Worm (Caenorhabditis elegans) whole organism, L1 larva: ENCODE measurements around the gene C52A11.3.

Source experiments
- C16A3.4 ChIP-seq: fragments of 150-350 bp; optimal IDR thresholded peaks from 2 replicates; lab custom pipeline; 2014; ENCODE audit warnings: missing biosample characterization, missing genetic modification characterization
- C34B4.2 ChIP-seq: sonication (generic microtip); optimal IDR thresholded peaks from 2 replicates; lab custom pipeline; 2017; ENCODE audit warnings: mild to moderate bottlenecking, missing genetic modification characterization, missing compliant biosample characterization
- Y116A8C.19 ChIP-seq: sonication (generic microtip); optimal IDR thresholded peaks from 2 replicates; lab custom pipeline; 2016; ENCODE audit warnings: missing compliant biosample characterization, missing genetic modification characterization, borderline replicate concordance
- alr-1 ChIP-seq: fragments of 200-800 bp; sonication (Bioruptor generic); optimal IDR thresholded peaks from 2 replicates; lab custom pipeline; 2018; ENCODE audit warnings: borderline replicate concordance, mild to moderate bottlenecking, missing genetic modification characterization, missing compliant biosample characterization
- ceh-63 ChIP-seq: fragments of 200-800 bp; sonication (Bioruptor generic); optimal IDR thresholded peaks from 2 replicates; lab custom pipeline; 2018; ENCODE audit warnings: mild to moderate bottlenecking, missing genetic modification characterization, missing compliant biosample characterization
- ceh-82 ChIP-seq, 3 experiments: fragments of 150-350 bp in 1 of 3; sonication (generic microtip) in 2 of 3; optimal IDR thresholded peaks; 2 replicates each; lab custom pipeline; 2014 to 2017; ENCODE audit warnings: missing biosample characterization in 3 of 3, missing genetic modification characterization in 3 of 3
- ceh-90 ChIP-seq: sonication (generic microtip); optimal IDR thresholded peaks from 2 replicates; lab custom pipeline; 2016; ENCODE audit warnings: missing genetic modification characterization, missing compliant biosample characterization
- ces-1 ChIP-seq: fragments of 150-350 bp; optimal IDR thresholded peaks from 2 replicates; lab custom pipeline; 2014; ENCODE audit warnings: missing biosample characterization, missing genetic modification reagents, missing genetic modification characterization
- dpl-1 ChIP-seq, 3 experiments: fragments of 150-350 bp in 2 of 3; sonication (generic microtip) in 1 of 3; optimal IDR thresholded peaks; 2 replicates each; lab custom pipeline; 2014 to 2017; ENCODE audit warnings: missing biosample characterization in 3 of 3, missing genetic modification characterization in 3 of 3, missing genetic modification reagents in 3 of 3
- dsc-1 ChIP-seq: sonication (generic microtip); optimal IDR thresholded peaks from 2 replicates; lab custom pipeline; 2016; ENCODE audit warnings: mild to moderate bottlenecking, missing genetic modification characterization, missing compliant biosample characterization
- efl-1 ChIP-seq, 4 experiments: fragments of 150-350 bp; optimal IDR thresholded peaks in 3 of 4; peaks in 1 of 4; 1 replicate in 1 of 4; 2 replicates in 3 of 4; lab custom pipeline; 2014; ENCODE audit warnings: missing biosample characterization in 2 of 4, missing genetic modification characterization in 2 of 4, missing genetic modification reagents in 2 of 4
- elt-3 ChIP-seq, 6 experiments: fragments of 150-350 bp in 1 of 6; sonication (generic microtip); optimal IDR thresholded peaks; 2 replicates each; lab custom pipeline; 2017 to 2018; ENCODE audit warnings: missing biosample characterization in 6 of 6, missing genetic modification characterization in 6 of 6, inconsistent platforms in 1 of 6
- ets-5 ChIP-seq: fragments of 200-800 bp; sonication (Bioruptor generic); IDR thresholded peaks from 2 replicates; pipeline ENCODE4 v1.3.6; 2022; ENCODE audit warnings: missing genetic modification characterization, missing compliant biosample characterization
- fkh-10 ChIP-seq: sonication (generic microtip); optimal IDR thresholded peaks from 2 replicates; lab custom pipeline; 2017; ENCODE audit warnings: missing biosample characterization, missing genetic modification reagents, missing genetic modification characterization
- fkh-8 ChIP-seq: sonication (generic microtip); optimal IDR thresholded peaks from 2 replicates; lab custom pipeline; 2016; ENCODE audit warnings: mild to moderate bottlenecking, missing genetic modification characterization, missing compliant biosample characterization
- grh-1 ChIP-seq: fragments of 200-800 bp; sonication (Bioruptor generic); IDR thresholded peaks from 2 replicates; pipeline ENCODE4 v1.3.6; 2022; ENCODE audit warnings: missing genetic modification reagents, missing genetic modification characterization, missing compliant biosample characterization
- hlh-17 ChIP-seq: fragments of 200-800 bp; sonication (Bioruptor generic); optimal IDR thresholded peaks from 2 replicates; lab custom pipeline; 2018; ENCODE audit warnings: missing genetic modification characterization, mild to moderate bottlenecking, missing compliant biosample characterization, moderate library complexity, borderline replicate concordance
- jun-1 ChIP-seq: fragments of 150-350 bp; optimal IDR thresholded peaks from 2 replicates; lab custom pipeline; 2014; ENCODE audit warnings: missing biosample characterization, missing genetic modification reagents, missing genetic modification characterization
- lin-14 ChIP-seq: fragments of 200-800 bp; sonication (Bioruptor generic); optimal IDR thresholded peaks from 2 replicates; lab custom pipeline; 2018; ENCODE audit warnings: mild to moderate bottlenecking, missing genetic modification characterization, moderate library complexity, missing compliant biosample characterization
- lin-15B ChIP-seq: fragments of 150-350 bp; sonication (generic microtip); optimal IDR thresholded peaks from 3 replicates; lab custom pipeline; 2014; ENCODE audit warnings: missing biosample characterization, missing genetic modification characterization
- lin-39 ChIP-seq: fragments of 150-350 bp; optimal IDR thresholded peaks from 2 replicates; lab custom pipeline; 2014; ENCODE audit warnings: missing biosample characterization, missing genetic modification reagents, missing genetic modification characterization
- lsy-2 ChIP-seq, 2 experiments: fragments of 150-350 bp; optimal IDR thresholded peaks; 2 replicates each; lab custom pipeline; 2014; ENCODE audit warnings: missing biosample characterization in 2 of 2, missing genetic modification characterization in 2 of 2
- mef-2 ChIP-seq: fragments of 150-350 bp; optimal IDR thresholded peaks from 2 replicates; lab custom pipeline; 2014; ENCODE audit warnings: missing biosample characterization, missing genetic modification characterization
- nhr-12 ChIP-seq: sonication (generic microtip); optimal IDR thresholded peaks from 2 replicates; lab custom pipeline; 2017; ENCODE audit warnings: missing biosample characterization, missing genetic modification characterization
- nhr-19 ChIP-seq: fragments of 200-800 bp; sonication (Bioruptor generic); conservative IDR thresholded peaks from 2 replicates; pipeline ENCODE4 v1.3.6; 2022; ENCODE audit warnings: missing genetic modification characterization, missing compliant biosample characterization
- nhr-20 ChIP-seq: sonication (generic microtip); optimal IDR thresholded peaks from 2 replicates; lab custom pipeline; 2016; ENCODE audit warnings: mild to moderate bottlenecking, missing genetic modification characterization, missing compliant biosample characterization
- nhr-28 ChIP-seq: fragments of 150-350 bp; optimal IDR thresholded peaks from 2 replicates; lab custom pipeline; 2014; ENCODE audit warnings: missing biosample characterization, missing genetic modification characterization
- nhr-47 ChIP-seq: sonication (generic microtip); optimal IDR thresholded peaks from 2 replicates; lab custom pipeline; 2016; ENCODE audit warnings: mild to moderate bottlenecking, missing genetic modification characterization, moderate library complexity, missing compliant biosample characterization
- nhr-71 ChIP-seq: sonication (generic microtip); optimal IDR thresholded peaks from 2 replicates; lab custom pipeline; 2016; ENCODE audit warnings: mild to moderate bottlenecking, missing genetic modification characterization, moderate library complexity, missing compliant biosample characterization
- nhr-77 ChIP-seq: fragments of 150-350 bp; optimal IDR thresholded peaks from 2 replicates; lab custom pipeline; 2014; ENCODE audit warnings: missing biosample characterization, missing genetic modification characterization
- nhr-84 ChIP-seq: sonication (generic microtip); optimal IDR thresholded peaks from 2 replicates; lab custom pipeline; 2017; ENCODE audit warnings: missing biosample characterization, missing genetic modification characterization
- nhr-85 ChIP-seq: sonication (generic microtip); peaks from one replicate; lab custom pipeline; 2016; ENCODE audit warnings: missing genetic modification characterization, inconsistent platforms, missing compliant biosample characterization
- pag-3 ChIP-seq: sonication (generic microtip); optimal IDR thresholded peaks from 2 replicates; lab custom pipeline; 2017; ENCODE audit warnings: missing genetic modification characterization, mild to moderate bottlenecking, missing compliant biosample characterization, antibody characterized with exemption, borderline replicate concordance; ENCODE audit not compliant: insufficient read depth
- skn-1 ChIP-seq: fragments of 150-350 bp; optimal IDR thresholded peaks from 2 replicates; lab custom pipeline; 2014; ENCODE audit warnings: missing biosample characterization, missing genetic modification characterization
- sup-37 ChIP-seq: fragments of 200-800 bp; sonication (Bioruptor generic); optimal IDR thresholded peaks from 2 replicates; lab custom pipeline; 2018; ENCODE audit warnings: mild to moderate bottlenecking, missing genetic modification characterization, missing compliant biosample characterization
- swsn-7 ChIP-seq: sonication (generic microtip); optimal IDR thresholded peaks from 2 replicates; lab custom pipeline; 2016; ENCODE audit warnings: missing genetic modification characterization, missing compliant biosample characterization
- tbx-2 ChIP-seq: sonication (generic microtip); optimal IDR thresholded peaks from 2 replicates; lab custom pipeline; 2016; ENCODE audit warnings: missing genetic modification characterization, missing compliant biosample characterization
- unc-30 ChIP-seq: sonication (generic microtip); optimal IDR thresholded peaks from 2 replicates; lab custom pipeline; 2017; ENCODE audit warnings: missing biosample characterization, missing genetic modification characterization
- unc-62 ChIP-seq: fragments of 150-350 bp; optimal IDR thresholded peaks from 2 replicates; lab custom pipeline; 2014; ENCODE audit warnings: missing biosample characterization, missing genetic modification reagents, missing genetic modification characterization
- unc-98 ChIP-seq: fragments of 200-800 bp; sonication (Bioruptor generic); IDR thresholded peaks from 2 replicates; pipeline ENCODE4 v1.3.6; 2022; ENCODE audit warnings: missing genetic modification characterization, missing compliant biosample characterization
- xbp-1 ChIP-seq: sonication (generic microtip); optimal IDR thresholded peaks from 2 replicates; lab custom pipeline; 2016; ENCODE audit warnings: missing genetic modification characterization, missing compliant biosample characterization
- zag-1 ChIP-seq: fragments of 150-350 bp; optimal IDR thresholded peaks from 2 replicates; lab custom pipeline; 2014; ENCODE audit warnings: missing biosample characterization, missing genetic modification characterization

The C52A11.3 gene

ce11 chrII:10760801-10761200, 23.6 kb downstream of the C52A11.3 start:
- TF ChIP-seq fkh-10 (GFP tag; lab: Kevin White, UChicago): peak; percentile 11
- TF ChIP-seq dpl-1 (GFP tag; optimal IDR thresholded peaks at IDR 0.05; lab: Kevin White, UChicago): no peak
- no peak for TF ChIP-seq hlh-17
- TF ChIP-seq nhr-12 (tag; lab: Kevin White, UChicago): no peak
- peak; percentile 40 for TF ChIP-seq lin-14 (GFP tag; lab: Kevin White, UChicago)

DNA sequence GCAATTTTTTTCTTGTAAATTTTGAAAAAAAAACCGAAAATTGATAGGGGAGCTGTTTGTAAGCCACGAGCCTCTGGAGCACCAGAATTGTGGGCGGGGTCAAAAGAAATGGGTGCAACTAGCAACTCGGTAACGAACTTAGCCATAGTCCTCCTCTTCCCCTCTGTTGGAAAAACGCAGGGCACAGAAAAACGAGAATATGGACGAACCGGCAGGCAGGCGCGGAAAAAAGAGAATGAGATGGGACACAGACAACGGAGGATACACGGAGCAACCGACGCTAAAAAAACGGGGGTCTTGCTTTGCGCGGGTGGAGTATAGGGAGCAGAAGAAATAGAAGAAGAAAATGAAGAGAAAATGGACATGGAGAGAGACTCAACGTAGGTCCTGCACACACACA, 24.5 kb downstream of the C52A11.3 start:
- TF ChIP-seq nhr-20 (tag; lab: Kevin White, UChicago) (no peak), mef-2 (tag; lab: Kevin White, UChicago) (no peak), nhr-12 (tag; lab: Kevin White, UChicago) (no peak), nhr-47 (tag; lab: Kevin White, UChicago) (no peak), unc-30 (no peak), unc-98 (GFP tag; lab: Robert Waterston, UW) (no peak), nhr-84 (tag; lab: Kevin White, UChicago) (no peak), ets-5 (GFP tag; lab: Robert Waterston, UW) (no peak), lin-14 (GFP tag; lab: Kevin White, UChicago) (peak; percentile 75), C16A3.4 (tag; lab: Kevin White, UChicago) (no peak), fkh-8 (tag; lab: Kevin White, UChicago) (no peak), nhr-71 (tag; lab: Kevin White, UChicago) (no peak), unc-62 (GFP tag; lab: Kevin White, UChicago) (no peak), lin-39 (tag; lab: Kevin White, UChicago) (no peak), fkh-10 (GFP tag; lab: Kevin White, UChicago) (peak; percentile 75), xbp-1 (tag; lab: Kevin White, UChicago) (no peak), Y116A8C.19 (tag; lab: Kevin White, UChicago) (no peak), dsc-1 (tag; lab: Kevin White, UChicago) (no peak), skn-1 (no peak), lin-15B (tag; lab: Kevin White, UChicago) (no peak), efl-1 (optimal IDR thresholded peaks at IDR 0.05; lab: Kevin White, UChicago) (no peak), efl-1 (GFP tag; optimal IDR thresholded peaks at IDR 0.05 in 1 of 2; lab: Kevin White, UChicago) (peak in 1 of 2 experiments; percentile 49), nhr-85 (tag; lab: Kevin White, UChicago) (no peak), ces-1 (GFP tag; lab: Kevin White, UChicago) (no peak), C34B4.2 (no peak), ceh-82 (tag; optimal IDR thresholded peaks at IDR 0.05; lab: Kevin White, UChicago) (peak in 1 of 3 experiments; percentile 30), lsy-2 (tag; optimal IDR thresholded peaks at IDR 0.05; lab: Kevin White, UChicago) (no peak), jun-1 (no peak), elt-3 (tag; optimal IDR thresholded peaks at IDR 0.05; lab: Kevin White, UChicago) (no peak), nhr-28 (no peak), pag-3 (tag; lab: Kevin White, UChicago) (no peak), ceh-63 (no peak), swsn-7 (tag; lab: Kevin White, UChicago) (no peak), ceh-90 (no peak), tbx-2 (tag; lab: Kevin White, UChicago) (no peak)

- TF ChIP-seq C34B4.2 (no peak), hlh-17 (no peak), nhr-84 (tag; lab: Kevin White, UChicago) (no peak), nhr-77 (tag; lab: Kevin White, UChicago) (no peak), zag-1 (no peak), alr-1 (no peak), unc-98 (GFP tag; lab: Robert Waterston, UW) (no peak), grh-1 (GFP tag; lab: Robert Waterston, UW) (no peak), efl-1 (optimal IDR thresholded peaks at IDR 0.05; lab: Kevin White, UChicago) (no peak), efl-1 (GFP tag; optimal IDR thresholded peaks at IDR 0.05 in 1 of 2; lab: Kevin White, UChicago) (no peak), lin-14 (GFP tag; lab: Kevin White, UChicago) (no peak), nhr-19 (GFP tag; lab: Robert Waterston, UW) (no peak), sup-37 (no peak)
Observed at ce11 chrII:10765238-10765637, 28.1 kb downstream of the C52A11.3 start.
